Worm (Caenorhabditis elegans) whole organism, L3 larva: ENCODE results near the gene ech-3.

Experiments
- ama-1 ChIP-seq: fragments of 150-350 bp; optimal IDR thresholded peaks from 2 replicates; lab custom pipeline; 2018
- fkh-10 ChIP-seq: sonication (generic microtip); optimal IDR thresholded peaks from 2 replicates; lab custom pipeline; 2017; ENCODE audit warnings: missing biosample characterization, missing genetic modification reagents, missing genetic modification characterization
- fos-1 ChIP-seq: fragments of 150-350 bp; optimal IDR thresholded peaks from 2 replicates; lab custom pipeline; 2014; ENCODE audit warnings: missing biosample characterization, missing genetic modification characterization
- mdl-1 ChIP-seq: fragments of 150-350 bp; optimal IDR thresholded peaks from 2 replicates; lab custom pipeline; 2014; ENCODE audit warnings: missing biosample characterization, missing genetic modification characterization
- nhr-11 ChIP-seq: fragments of 150-350 bp; optimal IDR thresholded peaks from 2 replicates; lab custom pipeline; 2014; ENCODE audit warnings: missing biosample characterization, missing genetic modification characterization
- nhr-77 ChIP-seq: fragments of 150-350 bp; optimal IDR thresholded peaks from 2 replicates; lab custom pipeline; 2014; ENCODE audit warnings: missing biosample characterization, missing genetic modification characterization
- skn-1 ChIP-seq: fragments of 150-350 bp; optimal IDR thresholded peaks from 2 replicates; lab custom pipeline; 2014; ENCODE audit warnings: missing biosample characterization, missing genetic modification characterization

- TF ChIP-seq nhr-77 (tag; lab: Kevin White, UChicago), result no peak
- TF ChIP-seq skn-1, result no peak
- no peak for TF ChIP-seq nhr-11
- TF ChIP-seq ama-1, result no peak
- TF ChIP-seq fos-1 (tag; lab: Kevin White, UChicago), result no peak
- TF ChIP-seq mdl-1 (tag; lab: Kevin White, UChicago), result no peak
- no peak for TF ChIP-seq fkh-10 (GFP tag; lab: Kevin White, UChicago)
These were observed 17.0 kb upstream of the ech-3 start, which contains the start of gene Y97E10AR.8 for ce11 chrV:8005000-8005399.
